Worm (Caenorhabditis elegans) whole organism, midembryonic: ENCODE results near the gene hdl-1.

ENCODE experiments used
- cog-1 ChIP-seq: sonication (generic microtip); optimal IDR thresholded peaks from 2 replicates; lab custom pipeline; 2016; ENCODE audit warnings: missing genetic modification characterization, missing compliant biosample characterization
- flt-1 ChIP-seq: fragments of 200-800 bp; sonication (Bioruptor generic); IDR thresholded peaks from 2 replicates; pipeline ENCODE4 v1.3.6; 2022; ENCODE audit warnings: missing genetic modification characterization, missing compliant biosample characterization
- klf-2 ChIP-seq: fragments of 200-800 bp; sonication (Bioruptor generic); conservative IDR thresholded peaks from 2 replicates; pipeline ENCODE4 v1.3.6; 2022; ENCODE audit warnings: missing genetic modification reagents, missing genetic modification characterization, missing compliant biosample characterization
- med-1 ChIP-seq: sonication (generic microtip); optimal IDR thresholded peaks from 2 replicates; lab custom pipeline; 2017; ENCODE audit warnings: missing genetic modification characterization, mild to moderate bottlenecking, missing compliant biosample characterization, antibody characterized with exemption, missing genetic modification reagents; ENCODE audit not compliant: insufficient read depth
- ref-1 ChIP-seq: fragments of 200-800 bp; sonication (Bioruptor generic); conservative IDR thresholded peaks from 2 replicates; pipeline ENCODE4 v1.3.6; 2022; ENCODE audit warnings: missing genetic modification reagents, missing genetic modification characterization, missing compliant biosample characterization
- tab-1 ChIP-seq: fragments of 200-800 bp; sonication (Bioruptor generic); IDR thresholded peaks from 2 replicates; pipeline ENCODE4 v1.3.6; 2022; ENCODE audit warnings: missing genetic modification characterization, missing compliant biosample characterization
- ztf-23 ChIP-seq: fragments of 200-800 bp; sonication (Bioruptor generic); IDR thresholded peaks from 2 replicates; pipeline ENCODE4 v1.3.6; 2022; ENCODE audit warnings: missing genetic modification reagents, missing genetic modification characterization, missing compliant biosample characterization

ce11 chrIV:11956387-11956786 lies 6.8 kb upstream of the hdl-1 start:
- TF ChIP-seq ztf-23 (GFP tag; lab: Robert Waterston, UW) = no peak
- TF ChIP-seq med-1 (GFP tag; lab: Kevin White, UChicago) = no peak
- TF ChIP-seq cog-1 (tag; lab: Kevin White, UChicago) = no peak
- no peak for TF ChIP-seq klf-2 (GFP tag; lab: Robert Waterston, UW)
- no peak for TF ChIP-seq flt-1 (GFP tag; lab: Robert Waterston, UW)
- TF ChIP-seq ref-1 = no peak
- TF ChIP-seq tab-1 = no peak
